Worm (Caenorhabditis elegans) whole organism, L4 larva: ENCODE results near the gene srd-2.

Source experiments
- D1046.2 ChIP-seq: fragments of 200-800 bp; sonication (Bioruptor generic); IDR thresholded peaks from 2 replicates; pipeline ENCODE4 v1.3.6; 2022; ENCODE audit warnings: missing genetic modification characterization, missing compliant biosample characterization
- F10B5.3 ChIP-seq: sonication (generic microtip); optimal IDR thresholded peaks from 2 replicates; lab custom pipeline; 2016; ENCODE audit warnings: mild to moderate bottlenecking, missing genetic modification characterization, missing compliant biosample characterization
- F26F4.8 ChIP-seq: fragments of 200-800 bp; sonication (Bioruptor generic); conservative IDR thresholded peaks from 2 replicates; pipeline ENCODE4 v1.3.6; 2022; ENCODE audit warnings: missing genetic modification characterization, missing compliant biosample characterization
- F44E2.7 ChIP-seq: fragments of 200-800 bp; sonication (Bioruptor generic); IDR thresholded peaks from 2 replicates; pipeline ENCODE4 v2.1.2; 2022; ENCODE audit warnings: missing genetic modification characterization, missing compliant biosample characterization
- F49E8.2 ChIP-seq: sonication (generic microtip); optimal IDR thresholded peaks from 2 replicates; lab custom pipeline; 2016; ENCODE audit warnings: missing compliant biosample characterization, mild to moderate bottlenecking, missing genetic modification characterization, borderline replicate concordance
- Y75B8A.6 ChIP-seq: fragments of 200-800 bp; sonication (Bioruptor generic); IDR thresholded peaks from 2 replicates; pipeline ENCODE4 v1.3.6; 2022; ENCODE audit warnings: missing genetic modification reagents, missing genetic modification characterization, missing compliant biosample characterization
- arid-1 ChIP-seq: fragments of 200-800 bp; sonication (Bioruptor generic); conservative IDR thresholded peaks from 2 replicates; pipeline ENCODE4 v1.3.6; 2022; ENCODE audit warnings: missing genetic modification reagents, missing genetic modification characterization, missing compliant biosample characterization
- ceh-28 ChIP-seq: fragments of 150-350 bp; optimal IDR thresholded peaks from 2 replicates; lab custom pipeline; 2014; ENCODE audit warnings: missing biosample characterization, missing genetic modification reagents, missing genetic modification characterization
- ceh-32 ChIP-seq: sonication (generic microtip); optimal IDR thresholded peaks from 2 replicates; lab custom pipeline; 2016; ENCODE audit warnings: mild to moderate bottlenecking, missing genetic modification characterization, missing compliant biosample characterization; ENCODE audit not compliant: poor library complexity
- ceh-44 ChIP-seq: fragments of 200-800 bp; sonication (Bioruptor generic); IDR thresholded peaks from 2 replicates; pipeline ENCODE4 v1.3.6; 2022; ENCODE audit warnings: missing genetic modification reagents, missing genetic modification characterization, missing compliant biosample characterization
- ceh-62 ChIP-seq: sonication (generic microtip); optimal IDR thresholded peaks from 2 replicates; lab custom pipeline; 2017; ENCODE audit warnings: missing biosample characterization, missing genetic modification characterization
- ces-1 ChIP-seq: fragments of 150-350 bp; sonication (generic microtip); optimal IDR thresholded peaks from 4 replicates; lab custom pipeline; 2014; ENCODE audit warnings: missing biosample characterization, missing genetic modification reagents, missing genetic modification characterization
- cey-2 ChIP-seq: sonication (generic microtip); optimal IDR thresholded peaks from 3 replicates; lab custom pipeline; 2017; ENCODE audit warnings: missing genetic modification characterization, mild to moderate bottlenecking, missing compliant biosample characterization, antibody characterized with exemption, borderline replicate concordance; ENCODE audit not compliant: insufficient read depth
- daf-12 ChIP-seq: fragments of 150-350 bp; optimal IDR thresholded peaks from 2 replicates; lab custom pipeline; 2014; ENCODE audit warnings: missing biosample characterization, missing genetic modification reagents, missing genetic modification characterization
- daf-16 ChIP-seq, 3 experiments: sonication (generic microtip); optimal IDR thresholded peaks; 2 replicates each; lab custom pipeline; 2016 to 2017; ENCODE audit warnings: missing genetic modification characterization in 3 of 3, missing genetic modification reagents in 3 of 3, mild to moderate bottlenecking in 2 of 3, missing compliant biosample characterization in 2 of 3, missing biosample characterization in 1 of 3, moderate library complexity in 1 of 3
- daf-19 ChIP-seq: fragments of 200-800 bp; sonication (Bioruptor generic); conservative IDR thresholded peaks from 2 replicates; pipeline ENCODE4 v1.3.6; 2022; ENCODE audit warnings: missing genetic modification characterization, missing compliant biosample characterization
- daf-8 ChIP-seq: fragments of 200-800 bp; sonication (Bioruptor generic); IDR thresholded peaks from 2 replicates; pipeline ENCODE4 v1.3.6; 2022; ENCODE audit warnings: missing genetic modification characterization, missing compliant biosample characterization
- dmd-9 ChIP-seq: fragments of 200-800 bp; sonication (Bioruptor generic); IDR thresholded peaks from 2 replicates; pipeline ENCODE4 v1.3.6; 2022; ENCODE audit warnings: missing genetic modification reagents, missing genetic modification characterization, missing compliant biosample characterization
- dpl-1 ChIP-seq: fragments of 150-350 bp; optimal IDR thresholded peaks from 2 replicates; lab custom pipeline; 2014; ENCODE audit warnings: missing biosample characterization, missing genetic modification reagents, missing genetic modification characterization
- duxl-1 ChIP-seq: sonication (generic microtip); optimal IDR thresholded peaks from 2 replicates; lab custom pipeline; 2016; ENCODE audit warnings: mild to moderate bottlenecking, missing genetic modification characterization, moderate library complexity, missing compliant biosample characterization; ENCODE audit not compliant: poor library complexity
- egl-27 ChIP-seq: sonication (generic microtip); optimal IDR thresholded peaks from 3 replicates; lab custom pipeline; 2017; ENCODE audit warnings: missing biosample characterization, missing genetic modification reagents, missing genetic modification characterization
- egl-43 ChIP-seq: fragments of 200-800 bp; sonication (Bioruptor generic); IDR thresholded peaks from 2 replicates; pipeline ENCODE4 v1.3.6; 2022; ENCODE audit warnings: missing genetic modification reagents, missing genetic modification characterization, missing compliant biosample characterization
- hlh-30 ChIP-seq: sonication (generic microtip); optimal IDR thresholded peaks from 2 replicates; lab custom pipeline; 2017; ENCODE audit warnings: antibody characterized with exemption, mild to moderate bottlenecking, missing genetic modification characterization, missing compliant biosample characterization; ENCODE audit not compliant: insufficient read depth
- jun-1 ChIP-seq: fragments of 150-350 bp; optimal IDR thresholded peaks from 2 replicates; lab custom pipeline; 2014; ENCODE audit warnings: missing biosample characterization, missing genetic modification reagents, missing genetic modification characterization
- lin-1 ChIP-seq: fragments of 200-800 bp; sonication (Bioruptor generic); IDR thresholded peaks from 2 replicates; pipeline ENCODE4 v1.3.6; 2022; ENCODE audit warnings: missing genetic modification reagents, missing genetic modification characterization, missing compliant biosample characterization
- lin-13 ChIP-seq: fragments of 150-350 bp; optimal IDR thresholded peaks from 2 replicates; lab custom pipeline; 2014; ENCODE audit warnings: missing biosample characterization, missing genetic modification reagents, missing genetic modification characterization
- lin-29 ChIP-seq: fragments of 200-800 bp; sonication (Bioruptor generic); IDR thresholded peaks from 2 replicates; pipeline ENCODE4 v1.3.6; 2022; ENCODE audit warnings: missing genetic modification reagents, missing genetic modification characterization, missing compliant biosample characterization
- lin-39 ChIP-seq: fragments of 150-350 bp; optimal IDR thresholded peaks from 2 replicates; lab custom pipeline; 2014; ENCODE audit warnings: missing biosample characterization, missing genetic modification reagents, missing genetic modification characterization
- lsy-2 ChIP-seq, 2 experiments: fragments of 150-350 bp in 1 of 2; sonication (generic microtip) in 1 of 2; optimal IDR thresholded peaks; 2 replicates each; lab custom pipeline; 2014 to 2017; ENCODE audit warnings: missing biosample characterization in 2 of 2, missing genetic modification characterization in 2 of 2
- madf-5 ChIP-seq, 2 experiments: fragments of 200-800 bp; sonication (Bioruptor generic); IDR thresholded peaks; 2 replicates each; pipeline ENCODE4 v1.3.6; 2022; ENCODE audit warnings: missing compliant biosample characterization in 2 of 2, missing genetic modification characterization in 2 of 2
- mdt-29 ChIP-seq: fragments of 200-800 bp; sonication (Bioruptor generic); IDR thresholded peaks from 2 replicates; pipeline ENCODE4 v1.3.6; 2022; ENCODE audit warnings: missing genetic modification reagents, missing genetic modification characterization, missing compliant biosample characterization
- mxl-2 ChIP-seq: fragments of 200-800 bp; sonication (Bioruptor generic); conservative IDR thresholded peaks from 2 replicates; pipeline ENCODE4 v1.3.6; 2022; ENCODE audit warnings: missing genetic modification reagents, missing genetic modification characterization, missing compliant biosample characterization
- nhr-10 ChIP-seq: fragments of 150-350 bp; optimal IDR thresholded peaks from 2 replicates; lab custom pipeline; 2014; ENCODE audit warnings: missing biosample characterization, missing genetic modification characterization
- nhr-102 ChIP-seq: sonication (generic microtip); optimal IDR thresholded peaks from 2 replicates; lab custom pipeline; 2016; ENCODE audit warnings: mild to moderate bottlenecking, missing genetic modification characterization, moderate library complexity, missing compliant biosample characterization
- nhr-237 ChIP-seq: sonication (generic microtip); optimal IDR thresholded peaks from 2 replicates; lab custom pipeline; 2017; ENCODE audit warnings: missing biosample characterization, missing genetic modification characterization
- nhr-25 ChIP-seq: sonication (generic microtip); optimal IDR thresholded peaks from 2 replicates; lab custom pipeline; 2017; ENCODE audit warnings: missing genetic modification characterization, mild to moderate bottlenecking, missing compliant biosample characterization, antibody characterized with exemption, moderate library complexity, borderline replicate concordance; ENCODE audit not compliant: insufficient read depth
- nhr-42 ChIP-seq: fragments of 200-800 bp; sonication (Bioruptor generic); IDR thresholded peaks from 2 replicates; pipeline ENCODE4 v1.3.6; 2022; ENCODE audit warnings: missing genetic modification characterization, missing compliant biosample characterization
- nhr-6 ChIP-seq: fragments of 150-350 bp; optimal IDR thresholded peaks from 2 replicates; lab custom pipeline; 2014; ENCODE audit warnings: missing biosample characterization, missing genetic modification characterization
- pha-4 ChIP-seq, 2 experiments: fragments of 150-350 bp in 1 of 2; fragments of 200-800 bp in 1 of 2; sonication (Bioruptor generic) in 1 of 2; IDR thresholded peaks in 1 of 2; optimal IDR thresholded peaks in 1 of 2; 2 replicates each; pipeline versions ENCODE4 v1.3.6 to Lab custom; 2014 to 2022; ENCODE audit warnings: missing genetic modification characterization in 2 of 2, missing genetic modification reagents in 2 of 2, missing biosample characterization in 1 of 2, missing compliant biosample characterization in 1 of 2
- rbr-2 ChIP-seq: sonication (generic microtip); optimal IDR thresholded peaks from 2 replicates; lab custom pipeline; 2016; ENCODE audit warnings: missing genotype, missing genetic modification characterization, missing compliant biosample characterization
- saeg-2 ChIP-seq: fragments of 200-800 bp; sonication (Bioruptor generic); IDR thresholded peaks from 2 replicates; pipeline ENCODE4 v1.3.6; 2022; ENCODE audit warnings: missing genetic modification reagents, missing genetic modification characterization, missing compliant biosample characterization
- set-16 ChIP-seq: fragments of 200-800 bp; sonication (Bioruptor generic); IDR thresholded peaks from 2 replicates; pipeline ENCODE4 v1.3.6; 2022; ENCODE audit warnings: missing genetic modification reagents, missing genetic modification characterization, missing compliant biosample characterization
- skn-1 ChIP-seq: fragments of 150-350 bp; optimal IDR thresholded peaks from 2 replicates; lab custom pipeline; 2014; ENCODE audit warnings: missing biosample characterization, missing genetic modification characterization
- snpc-4 ChIP-seq: fragments of 150-350 bp; optimal IDR thresholded peaks from 2 replicates; lab custom pipeline; 2014; ENCODE audit warnings: missing biosample characterization, missing genetic modification characterization
- spr-1 ChIP-seq: sonication (generic microtip); optimal IDR thresholded peaks from 2 replicates; lab custom pipeline; 2016; ENCODE audit warnings: mild to moderate bottlenecking, missing genetic modification characterization, missing compliant biosample characterization
- tag-97 ChIP-seq: fragments of 200-800 bp; sonication (Bioruptor generic); IDR thresholded peaks from 2 replicates; pipeline ENCODE4 v1.3.6; 2022; ENCODE audit warnings: missing genetic modification characterization, missing compliant biosample characterization
- tra-1 ChIP-seq: fragments of 200-800 bp; sonication (Bioruptor generic); IDR thresholded peaks from 2 replicates; pipeline ENCODE4 v1.3.6; 2022; ENCODE audit warnings: missing genetic modification reagents, missing genetic modification characterization, missing compliant biosample characterization
- unc-130 ChIP-seq: sonication (generic microtip); optimal IDR thresholded peaks from 2 replicates; lab custom pipeline; 2016; ENCODE audit warnings: missing genetic modification reagents, missing genetic modification characterization, missing compliant biosample characterization
- unc-39 ChIP-seq: sonication (generic microtip); optimal IDR thresholded peaks from 2 replicates; lab custom pipeline; 2017; ENCODE audit warnings: missing biosample characterization, missing genetic modification characterization
- zip-11 ChIP-seq: fragments of 200-800 bp; sonication (Bioruptor generic); IDR thresholded peaks from 2 replicates; pipeline ENCODE4 v1.3.6; 2022; ENCODE audit warnings: missing genetic modification characterization, missing compliant biosample characterization

The srd-2 gene

ce11 chrII:10174338-10174737 lies 13.4 kb downstream of the srd-2 start, which contains the start of gene F33H1.4:
Gene F33H1.4 (plus strand): TSS chrII:10174648.
- TF ChIP-seq nhr-10 (no peak), nhr-42 (GFP tag; lab: Robert Waterston, UW) (0 out of 2 replicates have a peak, but pooled peaks have one; percentile 15), pha-4 (GFP tag; IDR thresholded peaks at IDR 0.05; lab: Robert Waterston, UW) (no peak), pha-4 (tag; optimal IDR thresholded peaks at IDR 0.05; lab: Kevin White, UChicago) (no peak), egl-27 (no peak), unc-130 (peak; percentile 20), nhr-25 (tag; lab: Kevin White, UChicago) (no peak), lsy-2 (tag; optimal IDR thresholded peaks at IDR 0.05; lab: Kevin White, UChicago) (peak; percentile 77 to 96), daf-19 (GFP tag; lab: Robert Waterston, UW) (no peak), rbr-2 (tag; lab: Kevin White, UChicago) (peak; percentile 3), nhr-6 (tag; lab: Kevin White, UChicago) (no peak), unc-39 (tag; lab: Kevin White, UChicago) (no peak), spr-1 (tag; lab: Kevin White, UChicago) (no peak), mdt-29 (GFP tag; lab: Robert Waterston, UW) (no peak), arid-1 (GFP tag; lab: Robert Waterston, UW) (peak; percentile 62; the same call in 1 of the 2 replicates), F10B5.3 (tag; lab: Kevin White, UChicago) (no peak), snpc-4 (tag; lab: Kevin White, UChicago) (no peak), duxl-1 (tag; lab: Kevin White, UChicago) (peak; percentile 44), F49E8.2 (tag; lab: Kevin White, UChicago) (peak; percentile 8), lin-39 (tag; lab: Kevin White, UChicago) (no peak), madf-5 (GFP tag; IDR thresholded peaks at IDR 0.05; lab: Robert Waterston, UW) (no peak), daf-8 (GFP tag; lab: Robert Waterston, UW) (no peak), ceh-62 (tag; lab: Kevin White, UChicago) (no peak), saeg-2 (GFP tag; lab: Robert Waterston, UW) (no peak), dpl-1 (GFP tag; lab: Kevin White, UChicago) (peak; percentile 47), set-16 (GFP tag; lab: Robert Waterston, UW) (no peak), lin-29 (0 out of 2 replicates have a peak, but pooled peaks have one; percentile 19), ceh-32 (tag; lab: Kevin White, UChicago) (no peak), F26F4.8 (no peak), mxl-2 (GFP tag; lab: Robert Waterston, UW) (no peak), ceh-28 (tag; lab: Kevin White, UChicago) (peak; percentile 51), tra-1 (GFP tag; lab: Robert Waterston, UW) (no peak), ceh-44 (GFP tag; lab: Robert Waterston, UW) (no peak), lin-1 (GFP tag; lab: Robert Waterston, UW) (no peak), jun-1 (tag; lab: Kevin White, UChicago) (no peak), ces-1 (GFP tag; lab: Kevin White, UChicago) (no peak), dmd-9 (GFP tag; lab: Robert Waterston, UW) (no peak), nhr-237 (no peak), lin-13 (GFP tag; lab: Kevin White, UChicago) (peak; percentile 99), cey-2 (no peak), nhr-102 (tag; lab: Kevin White, UChicago) (no peak), D1046.2 (no peak), hlh-30 (tag; lab: Kevin White, UChicago) (no peak), tag-97 (GFP tag; lab: Robert Waterston, UW) (no peak), daf-12 (no peak), zip-11 (GFP tag; lab: Robert Waterston, UW) (no peak), daf-16 (GFP tag; optimal IDR thresholded peaks at IDR 0.05; lab: Kevin White, UChicago) (no peak), daf-16 (tag; optimal IDR thresholded peaks at IDR 0.05; lab: Kevin White, UChicago) (no peak), Y75B8A.6 (no peak), skn-1 (tag; lab: Kevin White, UChicago) (no peak), F44E2.7 (no peak), egl-43 (GFP tag; lab: Robert Waterston, UW) (no peak)
